Worm (Caenorhabditis elegans) whole organism, L4 larva: Measurements from ENCODE around the gene ZK593.2.

Experiments used
- D1046.2 ChIP-seq: fragments of 200-800 bp; sonication (Bioruptor generic); IDR thresholded peaks from 2 replicates; pipeline ENCODE4 v1.3.6; 2022; ENCODE audit warnings: missing genetic modification characterization, missing compliant biosample characterization
- F10B5.3 ChIP-seq: sonication (generic microtip); optimal IDR thresholded peaks from 2 replicates; lab custom pipeline; 2016; ENCODE audit warnings: mild to moderate bottlenecking, missing genetic modification characterization, missing compliant biosample characterization
- F44E2.7 ChIP-seq: fragments of 200-800 bp; sonication (Bioruptor generic); IDR thresholded peaks from 2 replicates; pipeline ENCODE4 v2.1.2; 2022; ENCODE audit warnings: missing genetic modification characterization, missing compliant biosample characterization
- T20F7.1 ChIP-seq: fragments of 200-800 bp; sonication (Bioruptor generic); optimal IDR thresholded peaks from 2 replicates; lab custom pipeline; 2018; ENCODE audit warnings: mild to moderate bottlenecking, missing genetic modification characterization, missing compliant biosample characterization
- Y105C5A.15 ChIP-seq: fragments of 200-800 bp; sonication (Bioruptor generic); IDR thresholded peaks from 2 replicates; pipeline ENCODE4 v1.3.6; 2022; ENCODE audit warnings: missing genetic modification characterization, missing compliant biosample characterization
- Y5F2A.4 ChIP-seq: fragments of 200-800 bp; sonication (Bioruptor generic); optimal IDR thresholded peaks from 2 replicates; lab custom pipeline; 2018; ENCODE audit warnings: mild to moderate bottlenecking, missing genetic modification characterization, missing compliant biosample characterization
- ZK337.2 ChIP-seq: fragments of 200-800 bp; sonication (Bioruptor generic); IDR thresholded peaks from 2 replicates; pipeline ENCODE4 v1.3.6; 2022; ENCODE audit warnings: missing genetic modification reagents, missing genetic modification characterization, missing compliant biosample characterization
- aha-1 ChIP-seq: fragments of 150-350 bp; peaks from one replicate; lab custom pipeline; 2014; ENCODE audit warnings: missing biosample characterization, missing genetic modification characterization
- ama-1 ChIP-seq: fragments of 150-350 bp; optimal IDR thresholded peaks from 2 replicates; lab custom pipeline; 2014; ENCODE audit warnings: inconsistent platforms, mixed read lengths
- arid-1 ChIP-seq: fragments of 200-800 bp; sonication (Bioruptor generic); conservative IDR thresholded peaks from 2 replicates; pipeline ENCODE4 v1.3.6; 2022; ENCODE audit warnings: missing genetic modification reagents, missing genetic modification characterization, missing compliant biosample characterization
- ceh-44 ChIP-seq: fragments of 200-800 bp; sonication (Bioruptor generic); IDR thresholded peaks from 2 replicates; pipeline ENCODE4 v1.3.6; 2022; ENCODE audit warnings: missing genetic modification reagents, missing genetic modification characterization, missing compliant biosample characterization
- ceh-62 ChIP-seq: sonication (generic microtip); optimal IDR thresholded peaks from 2 replicates; lab custom pipeline; 2017; ENCODE audit warnings: missing biosample characterization, missing genetic modification characterization
- ceh-82 ChIP-seq: sonication (generic microtip); optimal IDR thresholded peaks from 2 replicates; lab custom pipeline; 2017; ENCODE audit warnings: missing biosample characterization, missing genetic modification characterization
- ctbp-1 ChIP-seq: fragments of 200-800 bp; sonication (Bioruptor generic); IDR thresholded peaks from 2 replicates; pipeline ENCODE4 v1.3.6; 2022; ENCODE audit warnings: missing genetic modification reagents, missing genetic modification characterization, missing compliant biosample characterization
- daf-16 ChIP-seq, 3 experiments: sonication (generic microtip); optimal IDR thresholded peaks; 2 replicates each; lab custom pipeline; 2016 to 2017; ENCODE audit warnings: missing genetic modification characterization in 3 of 3, missing genetic modification reagents in 3 of 3, mild to moderate bottlenecking in 2 of 3, missing compliant biosample characterization in 2 of 3, missing biosample characterization in 1 of 3, moderate library complexity in 1 of 3
- daf-19 ChIP-seq: fragments of 200-800 bp; sonication (Bioruptor generic); conservative IDR thresholded peaks from 2 replicates; pipeline ENCODE4 v1.3.6; 2022; ENCODE audit warnings: missing genetic modification characterization, missing compliant biosample characterization
- daf-8 ChIP-seq: fragments of 200-800 bp; sonication (Bioruptor generic); IDR thresholded peaks from 2 replicates; pipeline ENCODE4 v1.3.6; 2022; ENCODE audit warnings: missing genetic modification characterization, missing compliant biosample characterization
- dve-1 ChIP-seq: sonication (generic microtip); optimal IDR thresholded peaks from 2 replicates; lab custom pipeline; 2017; ENCODE audit warnings: antibody characterized with exemption, mild to moderate bottlenecking, missing genetic modification characterization, missing compliant biosample characterization; ENCODE audit not compliant: insufficient read depth
- fos-1 ChIP-seq: fragments of 150-350 bp; optimal IDR thresholded peaks from 2 replicates; lab custom pipeline; 2014; ENCODE audit warnings: missing biosample characterization, missing genetic modification characterization
- hif-1 ChIP-seq, 2 experiments: sonication (generic microtip); optimal IDR thresholded peaks; 2 replicates each; lab custom pipeline; 2016 to 2017; ENCODE audit warnings: missing compliant biosample characterization in 2 of 2, missing genetic modification characterization in 2 of 2, missing genetic modification reagents in 2 of 2, missing genotype in 2 of 2, mild to moderate bottlenecking in 1 of 2
- hlh-30 ChIP-seq: sonication (generic microtip); optimal IDR thresholded peaks from 2 replicates; lab custom pipeline; 2017; ENCODE audit warnings: antibody characterized with exemption, mild to moderate bottlenecking, missing genetic modification characterization, missing compliant biosample characterization; ENCODE audit not compliant: insufficient read depth
- jun-1 ChIP-seq: fragments of 150-350 bp; optimal IDR thresholded peaks from 2 replicates; lab custom pipeline; 2014; ENCODE audit warnings: missing biosample characterization, missing genetic modification reagents, missing genetic modification characterization
- lim-7 ChIP-seq: fragments of 200-800 bp; sonication (Bioruptor generic); IDR thresholded peaks from 2 replicates; pipeline ENCODE4 v1.3.6; 2022; ENCODE audit warnings: missing genetic modification characterization, missing compliant biosample characterization
- lin-15B ChIP-seq: fragments of 150-350 bp; sonication (generic microtip); optimal IDR thresholded peaks from 3 replicates; lab custom pipeline; 2014; ENCODE audit warnings: missing biosample characterization, missing genetic modification characterization
- lin-29 ChIP-seq: fragments of 200-800 bp; sonication (Bioruptor generic); IDR thresholded peaks from 2 replicates; pipeline ENCODE4 v1.3.6; 2022; ENCODE audit warnings: missing genetic modification reagents, missing genetic modification characterization, missing compliant biosample characterization
- mdl-1 ChIP-seq, 2 experiments: fragments of 150-350 bp in 1 of 2; sonication (generic microtip) in 1 of 2; optimal IDR thresholded peaks; 2 replicates each; lab custom pipeline; 2014 to 2017; ENCODE audit warnings: missing biosample characterization in 2 of 2, missing genetic modification characterization in 2 of 2
- mdt-29 ChIP-seq: fragments of 200-800 bp; sonication (Bioruptor generic); IDR thresholded peaks from 2 replicates; pipeline ENCODE4 v1.3.6; 2022; ENCODE audit warnings: missing genetic modification reagents, missing genetic modification characterization, missing compliant biosample characterization
- mxl-2 ChIP-seq: fragments of 200-800 bp; sonication (Bioruptor generic); conservative IDR thresholded peaks from 2 replicates; pipeline ENCODE4 v1.3.6; 2022; ENCODE audit warnings: missing genetic modification reagents, missing genetic modification characterization, missing compliant biosample characterization
- nhr-102 ChIP-seq: sonication (generic microtip); optimal IDR thresholded peaks from 2 replicates; lab custom pipeline; 2016; ENCODE audit warnings: mild to moderate bottlenecking, missing genetic modification characterization, moderate library complexity, missing compliant biosample characterization
- nhr-11 ChIP-seq: fragments of 150-350 bp; optimal IDR thresholded peaks from 2 replicates; lab custom pipeline; 2014; ENCODE audit warnings: missing biosample characterization, missing genetic modification characterization
- nhr-25 ChIP-seq: sonication (generic microtip); optimal IDR thresholded peaks from 2 replicates; lab custom pipeline; 2017; ENCODE audit warnings: missing genetic modification characterization, mild to moderate bottlenecking, missing compliant biosample characterization, antibody characterized with exemption, moderate library complexity, borderline replicate concordance; ENCODE audit not compliant: insufficient read depth
- nhr-28 ChIP-seq: fragments of 150-350 bp; optimal IDR thresholded peaks from 2 replicates; lab custom pipeline; 2014; ENCODE audit warnings: missing biosample characterization, missing genetic modification characterization
- nhr-6 ChIP-seq: fragments of 150-350 bp; optimal IDR thresholded peaks from 2 replicates; lab custom pipeline; 2014; ENCODE audit warnings: missing biosample characterization, missing genetic modification characterization
- php-3 ChIP-seq: fragments of 200-800 bp; sonication (Bioruptor generic); IDR thresholded peaks from 2 replicates; pipeline ENCODE4 v1.3.6; 2022; ENCODE audit warnings: missing genetic modification reagents, missing genetic modification characterization, missing compliant biosample characterization
- pqm-1 ChIP-seq: sonication (generic microtip); optimal IDR thresholded peaks from 2 replicates; lab custom pipeline; 2017; ENCODE audit warnings: missing biosample characterization, missing genetic modification characterization
- rbr-2 ChIP-seq: sonication (generic microtip); optimal IDR thresholded peaks from 2 replicates; lab custom pipeline; 2016; ENCODE audit warnings: missing genotype, missing genetic modification characterization, missing compliant biosample characterization
- saeg-2 ChIP-seq: fragments of 200-800 bp; sonication (Bioruptor generic); IDR thresholded peaks from 2 replicates; pipeline ENCODE4 v1.3.6; 2022; ENCODE audit warnings: missing genetic modification reagents, missing genetic modification characterization, missing compliant biosample characterization
- skn-1 ChIP-seq: fragments of 150-350 bp; optimal IDR thresholded peaks from 2 replicates; lab custom pipeline; 2014; ENCODE audit warnings: missing biosample characterization, missing genetic modification characterization
- snpc-4 ChIP-seq: fragments of 150-350 bp; optimal IDR thresholded peaks from 2 replicates; lab custom pipeline; 2014; ENCODE audit warnings: missing biosample characterization, missing genetic modification characterization
- spr-3 ChIP-seq: fragments of 200-800 bp; sonication (Bioruptor generic); optimal IDR thresholded peaks from 2 replicates; lab custom pipeline; 2018; ENCODE audit warnings: mild to moderate bottlenecking, missing genetic modification characterization, missing compliant biosample characterization
- tra-1 ChIP-seq: fragments of 200-800 bp; sonication (Bioruptor generic); IDR thresholded peaks from 2 replicates; pipeline ENCODE4 v1.3.6; 2022; ENCODE audit warnings: missing genetic modification reagents, missing genetic modification characterization, missing compliant biosample characterization
- unc-130 ChIP-seq: sonication (generic microtip); optimal IDR thresholded peaks from 2 replicates; lab custom pipeline; 2016; ENCODE audit warnings: missing genetic modification reagents, missing genetic modification characterization, missing compliant biosample characterization
- unc-39 ChIP-seq: sonication (generic microtip); optimal IDR thresholded peaks from 2 replicates; lab custom pipeline; 2017; ENCODE audit warnings: missing biosample characterization, missing genetic modification characterization
- unc-62 ChIP-seq, 3 experiments: fragments of 150-350 bp in 1 of 3; sonication (generic microtip); optimal IDR thresholded peaks in 2 of 3; peaks in 1 of 3; 1 replicate in 1 of 3; 2 replicates in 2 of 3; lab custom pipeline; 2014 to 2017; ENCODE audit warnings: missing biosample characterization in 3 of 3, missing genetic modification characterization in 3 of 3, missing genetic modification reagents in 3 of 3, missing genotype in 1 of 3
- vab-7 ChIP-seq: fragments of 200-800 bp; sonication (Bioruptor generic); IDR thresholded peaks from 2 replicates; pipeline ENCODE4 v1.3.6; 2022; ENCODE audit warnings: missing genetic modification reagents, missing genetic modification characterization, missing compliant biosample characterization
- zip-11 ChIP-seq: fragments of 200-800 bp; sonication (Bioruptor generic); IDR thresholded peaks from 2 replicates; pipeline ENCODE4 v1.3.6; 2022; ENCODE audit warnings: missing genetic modification characterization, missing compliant biosample characterization
- zip-2 ChIP-seq: fragments of 150-350 bp; optimal IDR thresholded peaks from 2 replicates; lab custom pipeline; 2014; ENCODE audit warnings: missing biosample characterization, missing genetic modification characterization
- ztf-7 ChIP-seq: fragments of 150-350 bp; optimal IDR thresholded peaks from 2 replicates; lab custom pipeline; 2014; ENCODE audit warnings: missing biosample characterization, missing genetic modification characterization

The ZK593.2 gene

DNA sequence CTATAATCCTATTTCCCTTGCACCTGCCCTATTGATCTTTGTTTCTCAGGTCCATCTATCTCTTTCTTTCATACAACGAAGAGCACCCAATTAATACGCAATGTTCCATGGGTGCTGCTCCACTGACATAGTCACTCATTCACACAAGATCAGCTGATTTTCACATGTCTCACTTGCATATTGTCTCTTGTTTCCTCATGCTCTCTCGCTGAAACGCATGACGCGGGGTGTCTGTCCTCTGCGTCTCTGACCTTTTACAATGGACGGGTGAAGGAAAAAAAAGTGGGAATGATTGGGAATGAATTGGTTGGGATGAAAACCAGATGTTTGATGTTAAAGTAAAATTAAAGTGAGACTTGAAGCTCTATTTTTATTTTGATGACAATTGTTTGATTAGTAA, 22.2 kb downstream of the ZK593.2 start (continued):
- TF ChIP-seq lin-15B (tag; lab: Kevin White, UChicago) (no peak), fos-1 (tag; lab: Kevin White, UChicago) (no peak), ceh-82 (no peak), unc-39 (no peak), arid-1 (GFP tag; lab: Robert Waterston, UW) (0 out of 2 replicates have a peak, but pooled peaks have one; percentile 34), php-3 (GFP tag; lab: Robert Waterston, UW) (peak; percentile 44; the same call in 1 of the 2 replicates), zip-11 (no peak), rbr-2 (tag; lab: Kevin White, UChicago) (no peak), daf-16 (GFP tag; optimal IDR thresholded peaks at IDR 0.05; lab: Kevin White, UChicago) (peak in 1 of 2 experiments; percentile 50), daf-16 (tag; optimal IDR thresholded peaks at IDR 0.05; lab: Kevin White, UChicago) (peak; percentile 67), unc-62 (GFP tag; optimal IDR thresholded peaks at IDR 0.05 in 1 of 2; lab: Kevin White, UChicago) (peak in 1 of 2 experiments; percentile 98), unc-62 (tag; optimal IDR thresholded peaks at IDR 0.05; lab: Kevin White, UChicago) (no peak), skn-1 (tag; lab: Kevin White, UChicago) (peak; percentile 9), nhr-11 (tag; lab: Kevin White, UChicago) (peak; percentile 93), F10B5.3 (tag; lab: Kevin White, UChicago) (no peak), mdl-1 (tag; optimal IDR thresholded peaks at IDR 0.05; lab: Kevin White, UChicago) (peak; percentile 52 to 88), ztf-7 (no peak), Y5F2A.4 (GFP tag; lab: Kevin White, UChicago) (no peak), lim-7 (GFP tag; lab: Robert Waterston, UW) (no peak), ceh-62 (tag; lab: Kevin White, UChicago) (no peak), unc-130 (GFP tag; lab: Kevin White, UChicago) (no peak), pqm-1 (tag; lab: Kevin White, UChicago) (no peak), ceh-44 (no peak; the same call in 1 of the 2 replicates), Y105C5A.15 (no peak), F44E2.7 (GFP tag; lab: Robert Waterston, UW) (no peak), nhr-25 (tag; lab: Kevin White, UChicago) (no peak), ZK337.2 (GFP tag; lab: Robert Waterston, UW) (no peak), spr-3 (no peak), snpc-4 (tag; lab: Kevin White, UChicago) (no peak), dve-1 (tag; lab: Kevin White, UChicago) (peak; percentile 79)

DNA sequence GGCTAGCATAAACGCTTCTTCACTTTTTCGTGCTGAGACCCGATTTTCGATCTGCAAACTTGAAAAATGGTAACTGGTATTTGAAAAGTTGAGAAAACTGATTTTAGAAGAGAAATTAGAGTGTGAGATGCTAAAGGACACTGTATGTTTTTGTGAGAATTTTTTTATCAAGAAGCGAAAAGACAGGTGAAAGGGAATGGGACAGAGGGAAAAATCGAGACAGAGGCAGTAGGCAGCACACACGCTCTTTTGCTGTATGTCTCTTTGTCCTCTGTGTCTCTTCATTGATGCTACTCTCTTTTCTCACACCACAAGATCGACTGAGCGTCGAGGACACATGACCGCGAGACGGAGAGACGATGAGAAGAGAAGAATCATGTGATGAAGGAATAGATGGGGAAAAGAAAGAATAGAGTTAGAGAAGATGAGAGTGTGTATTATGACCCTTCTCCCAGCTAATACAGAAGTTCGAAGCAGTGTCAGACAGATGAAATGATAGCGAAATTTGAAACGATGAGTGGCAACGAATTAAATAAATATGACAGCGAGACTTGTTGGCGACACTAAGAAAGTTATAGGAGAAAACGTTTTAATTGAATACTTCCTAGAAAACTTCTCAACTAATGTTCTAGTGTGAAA, 22.8 kb downstream of the ZK593.2 start, which contains the start of gene lgg-2:
TSS of gene lgg-2 (minus strand) at position 51 of the 639 bp plus-strand sequence.
- no peak for TF ChIP-seq daf-8 (GFP tag; lab: Robert Waterston, UW)
- peak; percentile 89 for TF ChIP-seq saeg-2 (GFP tag; lab: Robert Waterston, UW)
- TF ChIP-seq Y5F2A.4 (GFP tag; lab: Kevin White, UChicago): peak; percentile 12
- peak; percentile 93 for TF ChIP-seq mdt-29 (GFP tag; lab: Robert Waterston, UW)
- TF ChIP-seq D1046.2 (GFP tag; lab: Robert Waterston, UW): no peak
- TF ChIP-seq nhr-102: peak; percentile 92
- peak; percentile 87 for TF ChIP-seq ctbp-1
- peak; percentile 58; the same call in 1 of the 2 replicates for TF ChIP-seq Y105C5A.15
- TF ChIP-seq lim-7 (GFP tag; lab: Robert Waterston, UW): no peak
- no peak for TF ChIP-seq daf-19 (GFP tag; lab: Robert Waterston, UW)
- TF ChIP-seq tra-1 (GFP tag; lab: Robert Waterston, UW): peak; percentile 92
- no peak for TF ChIP-seq fos-1 (tag; lab: Kevin White, UChicago)
- TF ChIP-seq T20F7.1 (GFP tag; lab: Kevin White, UChicago): peak; percentile 83
- peak; percentile 24 to 77 for TF ChIP-seq hif-1 (tag; optimal IDR thresholded peaks at IDR 0.05; lab: Kevin White, UChicago)
- TF ChIP-seq nhr-28: peak; percentile 96
- TF ChIP-seq jun-1 (tag; lab: Kevin White, UChicago): peak; percentile 91
- TF ChIP-seq dve-1 (tag; lab: Kevin White, UChicago): peak; percentile 97
- TF ChIP-seq vab-7: no peak
- peak; percentile 74 for TF ChIP-seq pqm-1 (tag; lab: Kevin White, UChicago)
- TF ChIP-seq ama-1 (lab: Kevin White, UChicago): peak; percentile 19
- TF ChIP-seq aha-1 (tag; lab: Kevin White, UChicago): peak; percentile 100
- peak; percentile 54; the same call in 1 of the 2 replicates for TF ChIP-seq lin-29 (GFP tag; lab: Robert Waterston, UW)
- peak; percentile 97 for TF ChIP-seq nhr-6
- no peak for TF ChIP-seq unc-130 (GFP tag; lab: Kevin White, UChicago)
- TF ChIP-seq mxl-2 (GFP tag; lab: Robert Waterston, UW): 0 out of 2 replicates have a peak, but pooled peaks have one; percentile 31
- TF ChIP-seq zip-2: no peak
- peak; percentile 100 for TF ChIP-seq hlh-30
